Fruit fly (Drosophila melanogaster): ENCODE data around the gene robo2.

robo2 gene

DNA sequence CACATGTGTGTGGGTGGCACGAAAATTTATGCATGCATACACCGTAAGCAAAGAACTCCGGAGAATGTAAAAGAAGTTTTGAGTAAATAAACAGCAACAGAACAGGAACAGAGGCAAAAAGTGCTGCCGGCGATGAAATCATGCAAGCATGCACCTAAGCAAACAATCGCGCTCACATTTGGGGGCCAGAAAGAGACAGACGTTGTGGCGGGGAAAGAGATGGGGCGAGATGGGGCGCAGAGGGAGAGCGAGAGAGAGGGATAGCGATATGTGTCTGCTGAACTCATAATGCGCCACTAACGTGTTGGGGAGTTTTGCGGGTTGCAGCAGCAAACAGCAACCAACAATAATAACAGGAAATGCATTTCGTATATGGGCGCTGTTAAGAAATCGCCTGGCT, 20.8 kb downstream of the robo2 start:
- peak; percentile 65 for TF ChIP-seq fkh (GFP tag; optimal IDR thresholded peaks at IDR 0.05)
- peak; percentile 12; the same call in 1 of the 3 replicates for TF ChIP-seq CG6163 (GFP tag; IDR thresholded peaks at IDR 0.05)
- no peak for TF ChIP-seq fd85E (GFP tag; optimal IDR thresholded peaks at IDR 0.05)
- TF ChIP-seq Met (GFP tag; optimal IDR thresholded peaks at IDR 0.05), result no peak
- TF ChIP-seq Eip78C (GFP tag), result peak; percentile 40

DNA sequence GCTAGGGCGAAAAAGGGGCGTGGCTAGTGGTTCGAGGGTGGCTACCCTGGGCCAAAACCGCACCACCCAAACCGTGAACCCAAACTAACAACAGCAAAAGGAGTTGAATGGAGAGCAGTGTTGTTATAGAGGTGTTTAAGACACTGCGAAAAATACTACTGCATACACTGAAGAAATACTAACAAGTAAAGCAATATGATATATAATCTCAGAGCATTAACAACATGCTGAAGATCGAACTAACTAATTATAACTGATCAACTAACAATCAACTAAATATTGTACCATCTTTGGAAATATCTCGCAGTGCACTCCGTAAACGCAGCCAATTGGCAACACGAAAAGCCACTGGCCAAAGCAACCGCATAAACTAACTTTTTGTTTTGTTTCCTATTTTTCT, 26.6 kb downstream of the robo2 start:
- TF ChIP-seq CG9139 (GFP tag; optimal IDR thresholded peaks at IDR 0.05) (no peak), Sox15 (GFP tag; optimal IDR thresholded peaks at IDR 0.05) (no peak), eg (GFP tag; IDR thresholded peaks at IDR 0.05) (0 out of 3 replicates have a peak, but pooled peaks have one; percentile 37), Eip75B (GFP tag; optimal IDR thresholded peaks at IDR 0.05) (no peak), CG3032 (tag; optimal IDR thresholded peaks at IDR 0.05) (no peak), fd59A (GFP tag; optimal IDR thresholded peaks at IDR 0.05) (no peak), CG11294 (GFP tag; IDR thresholded peaks at IDR 0.05) (no peak), dac (GFP tag; optimal IDR thresholded peaks at IDR 0.05) (no peak), ss (GFP tag; optimal IDR thresholded peaks at IDR 0.05) (no peak), CG6163 (GFP tag; IDR thresholded peaks at IDR 0.05) (peak; percentile 49; the same call in 2 of the 3 replicates), CG1621 (tag; optimal IDR thresholded peaks at IDR 0.05) (no peak), dsx (GFP tag; optimal IDR thresholded peaks at IDR 0.05; ENCODE audit: poor library complexity, severe bottlenecking) (no peak), CG6792 (GFP tag; optimal IDR thresholded peaks at IDR 0.05) (no peak), Eip78C (GFP tag) (peak; percentile 52), esn (GFP tag; optimal IDR thresholded peaks at IDR 0.05) (peak; percentile 3), CG8119 (GFP tag; IDR thresholded peaks at IDR 0.05) (peak; percentile 38; the same call in 1 of the 3 replicates), OdsH (GFP tag; optimal IDR thresholded peaks at IDR 0.05) (peak; percentile 28), CG10669 (GFP tag; optimal IDR thresholded peaks at IDR 0.05) (no peak), Hr4 (GFP tag; optimal IDR thresholded peaks at IDR 0.05) (peak; percentile 34), CG32006 (GFP tag; optimal IDR thresholded peaks at IDR 0.05) (peak; percentile 46), topi (GFP tag; optimal IDR thresholded peaks at IDR 0.05) (no peak), CG6276 (GFP tag; optimal IDR thresholded peaks at IDR 0.05) (peak; percentile 7), CG8632 (GFP tag; optimal IDR thresholded peaks at IDR 0.05) (no peak), net (GFP tag; optimal IDR thresholded peaks at IDR 0.05) (no peak), CG6808 (GFP tag; optimal IDR thresholded peaks at IDR 0.05) (no peak), cyc (GFP tag; optimal IDR thresholded peaks at IDR 0.05) (no peak), acj6 (GFP tag; optimal IDR thresholded peaks at IDR 0.05) (no peak), Gug (GFP tag; IDR thresholded peaks at IDR 0.05) (no peak), CG4318 (GFP tag; optimal IDR thresholded peaks at IDR 0.05) (no peak), CG16779 (tag; optimal IDR thresholded peaks at IDR 0.05) (no peak), Smox (GFP tag; optimal IDR thresholded peaks at IDR 0.05) (peak; percentile 5), Ets96B (tag; optimal IDR thresholded peaks at IDR 0.05) (peak; percentile 17), CG34406 (GFP tag; optimal IDR thresholded peaks at IDR 0.05) (no peak), CG6854 (GFP tag; optimal IDR thresholded peaks at IDR 0.05) (no peak), fkh (GFP tag; optimal IDR thresholded peaks at IDR 0.05) (no peak), achi (GFP tag; optimal IDR thresholded peaks at IDR 0.05) (peak; percentile 26), svp (GFP tag) (peak; percentile 57), fd85E (GFP tag; optimal IDR thresholded peaks at IDR 0.05) (no peak), Lpt (GFP tag; optimal IDR thresholded peaks at IDR 0.05) (no peak), CG11762 (GFP tag; optimal IDR thresholded peaks at IDR 0.05; ENCODE audit: insufficient read depth) (no peak), CG3919 (GFP tag; optimal IDR thresholded peaks at IDR 0.05) (peak; percentile 44), Hr39 (GFP tag; optimal IDR thresholded peaks at IDR 0.05) (peak; percentile 19), spab (GFP tag; optimal IDR thresholded peaks at IDR 0.05) (no peak), salr (GFP tag; optimal IDR thresholded peaks at IDR 0.05) (no peak), Ets21C (GFP tag; optimal IDR thresholded peaks at IDR 0.05) (no peak), CG15336 (GFP tag; IDR thresholded peaks at IDR 0.05) (peak; percentile 39; the same call in 1 of the 2 replicates), lz (GFP tag; optimal IDR thresholded peaks at IDR 0.05) (no peak), CG31627 (GFP tag; optimal IDR thresholded peaks at IDR 0.05) (no peak), CG10631 (GFP tag; optimal IDR thresholded peaks at IDR 0.05) (no peak)
